Worm (Caenorhabditis elegans) whole organism, late embryonic: ENCODE results near the gene H02F09.2.

Experiments used
- ceh-34 ChIP-seq: sonication (generic microtip); optimal IDR thresholded peaks from 2 replicates; lab custom pipeline; 2016; ENCODE audit warnings: mild to moderate bottlenecking, missing genetic modification characterization, missing compliant biosample characterization
- che-1 ChIP-seq: sonication (generic microtip); optimal IDR thresholded peaks from 2 replicates; lab custom pipeline; 2016; ENCODE audit warnings: mild to moderate bottlenecking, missing genetic modification characterization, missing compliant biosample characterization
- eyg-1 ChIP-seq: sonication (generic microtip); optimal IDR thresholded peaks from 2 replicates; lab custom pipeline; 2016; ENCODE audit warnings: missing genotype, missing genetic modification characterization, missing compliant biosample characterization
- fkh-6 ChIP-seq: sonication (generic microtip); optimal IDR thresholded peaks from 2 replicates; lab custom pipeline; 2016; ENCODE audit warnings: missing genetic modification characterization, missing compliant biosample characterization
- hlh-30 ChIP-seq: sonication (generic microtip); optimal IDR thresholded peaks from 2 replicates; lab custom pipeline; 2017; ENCODE audit warnings: antibody characterized with exemption, missing genetic modification characterization, missing compliant biosample characterization; ENCODE audit not compliant: insufficient read depth
- mec-3 ChIP-seq: sonication (generic microtip); optimal IDR thresholded peaks from 2 replicates; lab custom pipeline; 2016; ENCODE audit warnings: borderline replicate concordance, missing genetic modification characterization, missing compliant biosample characterization
- nhr-11 ChIP-seq: fragments of 150-350 bp; optimal IDR thresholded peaks from 2 replicates; lab custom pipeline; 2014; ENCODE audit warnings: missing biosample characterization, missing genetic modification characterization
- npax-4 ChIP-seq: sonication (generic microtip); optimal IDR thresholded peaks from 2 replicates; lab custom pipeline; 2016; ENCODE audit warnings: missing genetic modification characterization, missing compliant biosample characterization
- pha-4 ChIP-seq: fragments of 150-350 bp; optimal IDR thresholded peaks from 2 replicates; lab custom pipeline; 2018; ENCODE audit warnings: missing biosample characterization, missing genetic modification reagents, missing genetic modification characterization
- pqm-1 ChIP-seq: sonication (generic microtip); optimal IDR thresholded peaks from 2 replicates; lab custom pipeline; 2016; ENCODE audit warnings: missing genetic modification characterization, missing compliant biosample characterization
- sdc-2 ChIP-seq: sonication (generic microtip); optimal IDR thresholded peaks from 2 replicates; lab custom pipeline; 2016; ENCODE audit warnings: missing genotype, missing genetic modification characterization, missing compliant biosample characterization
- sox-4 ChIP-seq: sonication (generic microtip); optimal IDR thresholded peaks from 2 replicates; lab custom pipeline; 2017; ENCODE audit warnings: mild to moderate bottlenecking, missing genetic modification characterization, inconsistent platforms, missing compliant biosample characterization
- zip-5 ChIP-seq: sonication (generic microtip); optimal IDR thresholded peaks from 2 replicates; lab custom pipeline; 2016; ENCODE audit warnings: missing genetic modification characterization, missing compliant biosample characterization

The H02F09.2 gene

DNA sequence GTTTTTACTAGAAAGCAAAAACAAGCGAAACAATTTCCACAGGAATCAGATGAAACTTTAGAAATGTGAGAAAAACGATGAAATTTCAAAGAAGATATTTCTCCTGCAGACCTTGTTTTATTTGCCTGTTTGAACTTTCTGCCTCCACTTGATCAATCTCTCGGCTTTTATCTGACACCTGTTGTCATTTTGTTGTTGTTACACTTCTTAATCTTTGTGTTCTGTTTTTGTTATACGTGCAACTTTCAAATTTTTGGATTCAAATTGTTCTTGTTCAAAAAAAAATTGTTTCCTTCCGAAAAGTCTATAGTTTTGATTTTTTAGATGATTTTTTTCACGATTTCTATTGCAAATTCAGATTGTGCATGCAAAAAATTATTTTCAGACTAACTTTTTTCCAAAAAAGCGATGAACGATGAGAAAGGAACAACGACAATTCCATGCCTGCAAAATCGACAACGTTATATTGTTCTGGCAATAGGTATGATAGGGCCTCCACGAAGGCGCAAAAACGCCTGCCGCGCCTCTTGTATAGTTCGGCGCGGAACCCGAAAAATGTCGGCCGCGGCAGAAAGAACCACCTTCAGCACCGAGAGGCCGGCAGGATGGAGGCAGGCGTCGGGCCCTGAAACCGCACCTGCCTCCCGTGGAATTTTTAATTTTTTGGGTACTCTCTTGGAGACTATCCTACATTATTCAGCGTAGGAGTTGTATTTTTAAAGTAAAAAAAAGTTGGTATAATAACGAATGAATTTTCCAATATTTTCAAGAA lies 48.8 kb downstream of the H02F09.2 start, which contains the start of gene H11E01.2:
Gene H11E01.2, plus strand, starts transcription at position 380 of the 772 bp plus-strand sequence.
- TF ChIP-seq eyg-1 (tag; lab: Kevin White, UChicago), result no peak
- TF ChIP-seq npax-4 (tag; lab: Kevin White, UChicago), result no peak
- TF ChIP-seq zip-5 (tag; lab: Kevin White, UChicago), result no peak
- TF ChIP-seq pqm-1 (tag; lab: Kevin White, UChicago), result no peak
- TF ChIP-seq che-1, result no peak
- no peak for TF ChIP-seq pha-4 (tag; lab: Kevin White, UChicago)

DNA sequence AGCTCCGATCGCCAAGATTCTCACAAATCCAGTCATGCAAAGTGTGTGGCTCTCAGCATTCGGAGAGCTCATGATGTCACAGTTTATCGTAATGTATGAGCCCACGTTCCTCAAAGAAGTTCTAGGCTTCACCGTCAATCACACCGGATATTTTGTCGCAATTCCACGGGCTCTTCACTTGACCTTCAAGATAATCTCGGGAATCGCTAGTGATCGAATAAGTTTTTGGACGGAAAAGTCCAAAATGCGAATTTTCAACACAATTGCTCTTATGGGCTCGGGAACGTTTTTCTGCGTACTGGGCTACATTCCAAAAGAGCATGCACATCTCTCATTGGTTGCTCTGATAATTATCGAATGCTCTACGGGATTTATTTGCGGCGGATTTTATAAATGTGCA lies 51.0 kb downstream of the H02F09.2 start:
- no peak for TF ChIP-seq nhr-11 (tag; lab: Kevin White, UChicago)
- no peak for TF ChIP-seq sdc-2
- no peak for TF ChIP-seq fkh-6
- TF ChIP-seq eyg-1 (tag; lab: Kevin White, UChicago), result no peak
- TF ChIP-seq mec-3 (tag; lab: Kevin White, UChicago), result no peak
- TF ChIP-seq sox-4 (tag; lab: Kevin White, UChicago), result no peak
- TF ChIP-seq ceh-34 (tag; lab: Kevin White, UChicago), result no peak
- TF ChIP-seq hlh-30 (tag; lab: Kevin White, UChicago), result no peak
